Worm (Caenorhabditis elegans) whole organism, L3 larva: Measurements from ENCODE around the gene ZC21.6.

Source experiments
- R02D3.7 ChIP-seq: fragments of 150-350 bp; optimal IDR thresholded peaks from 2 replicates; lab custom pipeline; 2014; ENCODE audit warnings: missing biosample characterization, missing genetic modification characterization
- ZK546.5 ChIP-seq: sonication (generic microtip); optimal IDR thresholded peaks from 2 replicates; lab custom pipeline; 2017; ENCODE audit warnings: missing biosample characterization, missing genetic modification characterization
- ama-1 ChIP-seq: fragments of 150-350 bp; optimal IDR thresholded peaks from 2 replicates; lab custom pipeline; 2018
- ceh-28 ChIP-seq: fragments of 150-350 bp; optimal IDR thresholded peaks from 2 replicates; lab custom pipeline; 2014; ENCODE audit warnings: missing biosample characterization, missing genetic modification reagents, missing genetic modification characterization
- ceh-9 ChIP-seq: sonication (generic microtip); optimal IDR thresholded peaks from 2 replicates; lab custom pipeline; 2018; ENCODE audit warnings: missing biosample characterization, missing genetic modification characterization
- daf-12 ChIP-seq: fragments of 150-350 bp; optimal IDR thresholded peaks from 2 replicates; lab custom pipeline; 2014; ENCODE audit warnings: missing biosample characterization, missing genetic modification reagents, missing genetic modification characterization
- egl-27 ChIP-seq: sonication (generic microtip); optimal IDR thresholded peaks from 4 replicates; lab custom pipeline; 2017; ENCODE audit warnings: missing biosample characterization, missing genetic modification reagents, missing genetic modification characterization
- egl-5 ChIP-seq: fragments of 150-350 bp; optimal IDR thresholded peaks from 2 replicates; lab custom pipeline; 2017; ENCODE audit warnings: missing biosample characterization, missing genetic modification reagents, missing genetic modification characterization, inconsistent platforms
- elt-1 ChIP-seq: fragments of 150-350 bp; optimal IDR thresholded peaks from 2 replicates; lab custom pipeline; 2014; ENCODE audit warnings: missing biosample characterization, missing genetic modification characterization
- elt-2 ChIP-seq: sonication (generic microtip); optimal IDR thresholded peaks from 2 replicates; lab custom pipeline; 2016; ENCODE audit warnings: missing genetic modification reagents, mild to moderate bottlenecking, missing genetic modification characterization, missing compliant biosample characterization
- elt-3 ChIP-seq, 3 experiments: fragments of 150-350 bp in 1 of 3; sonication (generic microtip) in 2 of 3; optimal IDR thresholded peaks; 2 replicates in 2 of 3; 4 replicates in 1 of 3; lab custom pipeline; 2014 to 2017; ENCODE audit warnings: missing biosample characterization in 3 of 3, missing genetic modification characterization in 3 of 3
- eor-1 ChIP-seq, 2 experiments: fragments of 150-350 bp; optimal IDR thresholded peaks; 2 replicates each; lab custom pipeline; 2014 to 2018; ENCODE audit warnings: missing biosample characterization in 2 of 2, missing genetic modification characterization in 2 of 2
- fkh-10 ChIP-seq: sonication (generic microtip); optimal IDR thresholded peaks from 2 replicates; lab custom pipeline; 2017; ENCODE audit warnings: missing biosample characterization, missing genetic modification reagents, missing genetic modification characterization
- fkh-2 ChIP-seq: fragments of 150-350 bp; optimal IDR thresholded peaks from 2 replicates; lab custom pipeline; 2014; ENCODE audit warnings: missing biosample characterization, missing genetic modification reagents, missing genetic modification characterization
- hmg-11 ChIP-seq: sonication (generic microtip); optimal IDR thresholded peaks from 2 replicates; lab custom pipeline; 2016; ENCODE audit warnings: missing genetic modification characterization, missing compliant biosample characterization
- jun-1 ChIP-seq: fragments of 150-350 bp; optimal IDR thresholded peaks from 2 replicates; lab custom pipeline; 2014; ENCODE audit warnings: missing biosample characterization, missing genetic modification reagents, missing genetic modification characterization
- lin-15B ChIP-seq: fragments of 150-350 bp; optimal IDR thresholded peaks from 2 replicates; lab custom pipeline; 2014; ENCODE audit warnings: missing biosample characterization, missing genetic modification characterization
- lin-39 ChIP-seq: fragments of 150-350 bp; optimal IDR thresholded peaks from 2 replicates; lab custom pipeline; 2018; ENCODE audit warnings: missing biosample characterization, missing genetic modification reagents, missing genetic modification characterization
- lsy-12 ChIP-seq: sonication (generic microtip); optimal IDR thresholded peaks from 2 replicates; lab custom pipeline; 2016; ENCODE audit warnings: mild to moderate bottlenecking, missing genetic modification characterization, missing compliant biosample characterization
- mml-1 ChIP-seq: fragments of 150-350 bp; sonication (generic microtip); optimal IDR thresholded peaks from 3 replicates; lab custom pipeline; 2014; ENCODE audit warnings: missing biosample characterization, missing genetic modification characterization
- nfya-1 ChIP-seq: sonication (generic microtip); optimal IDR thresholded peaks from 2 replicates; lab custom pipeline; 2017; ENCODE audit warnings: missing genetic modification characterization, mild to moderate bottlenecking, missing compliant biosample characterization, antibody characterized with exemption, moderate library complexity; ENCODE audit not compliant: insufficient read depth
- nhr-11 ChIP-seq: fragments of 150-350 bp; optimal IDR thresholded peaks from 2 replicates; lab custom pipeline; 2014; ENCODE audit warnings: missing biosample characterization, missing genetic modification characterization
- nhr-12 ChIP-seq: fragments of 150-350 bp; optimal IDR thresholded peaks from 2 replicates; lab custom pipeline; 2014; ENCODE audit warnings: missing biosample characterization, missing genetic modification characterization
- nhr-25 ChIP-seq: sonication (generic microtip); optimal IDR thresholded peaks from 2 replicates; lab custom pipeline; 2017; ENCODE audit warnings: missing biosample characterization, missing genetic modification characterization
- nhr-76 ChIP-seq: fragments of 150-350 bp; sonication (generic microtip); optimal IDR thresholded peaks from 5 replicates; lab custom pipeline; 2014; ENCODE audit warnings: missing biosample characterization, missing genetic modification characterization
- pha-4 ChIP-seq: fragments of 150-350 bp; optimal IDR thresholded peaks from 2 replicates; lab custom pipeline; 2014; ENCODE audit warnings: missing biosample characterization, missing genetic modification reagents, missing genetic modification characterization
- pqm-1 ChIP-seq: fragments of 150-350 bp; optimal IDR thresholded peaks from 2 replicates; lab custom pipeline; 2017; ENCODE audit warnings: missing biosample characterization, missing genetic modification characterization, inconsistent platforms
- sea-2 ChIP-seq: fragments of 150-350 bp; sonication (generic microtip); optimal IDR thresholded peaks from 4 replicates; lab custom pipeline; 2014; ENCODE audit warnings: missing biosample characterization, missing genetic modification reagents, missing genetic modification characterization
- skn-1 ChIP-seq: fragments of 150-350 bp; optimal IDR thresholded peaks from 2 replicates; lab custom pipeline; 2014; ENCODE audit warnings: missing biosample characterization, missing genetic modification characterization
- snpc-4 ChIP-seq: fragments of 150-350 bp; optimal IDR thresholded peaks from 2 replicates; lab custom pipeline; 2014; ENCODE audit warnings: missing biosample characterization, missing genetic modification characterization
- tbx-2 ChIP-seq: sonication (generic microtip); optimal IDR thresholded peaks from 2 replicates; lab custom pipeline; 2016; ENCODE audit warnings: mild to moderate bottlenecking, missing genetic modification characterization, missing compliant biosample characterization
- unc-39 ChIP-seq: sonication (generic microtip); optimal IDR thresholded peaks from 4 replicates; lab custom pipeline; 2017; ENCODE audit warnings: missing biosample characterization, missing genetic modification characterization
- ztf-4 ChIP-seq: fragments of 150-350 bp; optimal IDR thresholded peaks from 2 replicates; lab custom pipeline; 2014; ENCODE audit warnings: missing biosample characterization, missing genetic modification characterization

Gene ZC21.6

ce11 chrIII:8552125-8552524, 6.7 kb upstream of the ZC21.6 start, which contains the start of gene C02D5.4:
C02D5.4 (plus strand) TSS chrIII:8552165.
- no peak for TF ChIP-seq lin-39 (tag; lab: Kevin White, UChicago)
- no peak for TF ChIP-seq tbx-2 (tag; lab: Kevin White, UChicago)
- TF ChIP-seq skn-1 (tag; lab: Kevin White, UChicago), result peak; percentile 99
- no peak for TF ChIP-seq daf-12 (tag; lab: Kevin White, UChicago)
- TF ChIP-seq pqm-1, result peak; percentile 52
- TF ChIP-seq elt-2 (tag; lab: Kevin White, UChicago), result peak; percentile 22
- TF ChIP-seq nfya-1 (tag; lab: Kevin White, UChicago), result peak; percentile 27
- peak; percentile 6 for TF ChIP-seq nhr-25 (tag; lab: Kevin White, UChicago)
- no peak for TF ChIP-seq unc-39
- peak; percentile 57 for TF ChIP-seq pha-4 (tag; lab: Kevin White, UChicago)

- TF ChIP-seq elt-3 (tag; optimal IDR thresholded peaks at IDR 0.05; lab: Kevin White, UChicago) (no peak), elt-1 (tag; lab: Kevin White, UChicago) (no peak)
- TF ChIP-seq, all 47 proteins: peak for 0
These were observed 6.3 kb upstream of the ZC21.6 start for ce11 chrIII:8551705-8552104.

ce11 chrIII:8535445-8535844, 10.0 kb downstream of the ZC21.6 start:
- TF ChIP-seq fkh-2 (tag; lab: Kevin White, UChicago), result no peak

ce11 chrIII:8534647-8535181, 10.7 kb downstream of the ZC21.6 start, which contains the start of gene trp-1:
trp-1 (plus strand) TSS chrIII:8535131.
- TF ChIP-seq pqm-1 (no peak), ZK546.5 (tag; lab: Kevin White, UChicago) (no peak), fkh-2 (tag; lab: Kevin White, UChicago) (no peak), sea-2 (GFP tag; lab: Kevin White, UChicago) (no peak), nhr-12 (tag; lab: Kevin White, UChicago) (no peak), jun-1 (tag; lab: Kevin White, UChicago) (no peak), ceh-28 (tag; lab: Kevin White, UChicago) (no peak), lin-39 (tag; lab: Kevin White, UChicago) (no peak), ceh-9 (tag; lab: Kevin White, UChicago) (no peak), hmg-11 (no peak), daf-12 (tag; lab: Kevin White, UChicago) (no peak), egl-5 (tag; lab: Kevin White, UChicago) (no peak), nhr-76 (tag; lab: Kevin White, UChicago) (no peak), R02D3.7 (tag; lab: Kevin White, UChicago) (no peak), mml-1 (tag; lab: Kevin White, UChicago) (no peak), ztf-4 (tag; lab: Kevin White, UChicago) (no peak)

- TF ChIP-seq fkh-10 (GFP tag; lab: Kevin White, UChicago) (peak; percentile 72), ztf-4 (tag; lab: Kevin White, UChicago) (no peak), unc-39 (no peak)
These were observed 11.5 kb downstream of the ZC21.6 start for ce11 chrIII:8533900-8534299.

ce11 chrIII:8529772-8530171, 15.6 kb downstream of the ZC21.6 start, which contains the start of gene ZC21.10:
ZC21.10 (plus strand) TSS chrIII:8530072.
- no peak for TF ChIP-seq tbx-2 (tag; lab: Kevin White, UChicago)
- no peak for TF ChIP-seq elt-3 (tag; optimal IDR thresholded peaks at IDR 0.05; lab: Kevin White, UChicago)
- no peak for TF ChIP-seq nhr-12 (tag; lab: Kevin White, UChicago)
- TF ChIP-seq lin-39 (tag; lab: Kevin White, UChicago), result no peak

- peak; percentile 25 for TF ChIP-seq hmg-11
- TF ChIP-seq fkh-2 (tag; lab: Kevin White, UChicago), result no peak
- no peak for TF ChIP-seq jun-1 (tag; lab: Kevin White, UChicago)
- TF ChIP-seq snpc-4 (tag; lab: Kevin White, UChicago), result peak; percentile 55
- peak; percentile 81 for TF ChIP-seq lin-15B (tag; lab: Kevin White, UChicago)
- TF ChIP-seq nfya-1 (tag; lab: Kevin White, UChicago), result peak; percentile 100
- TF ChIP-seq R02D3.7 (tag; lab: Kevin White, UChicago), result no peak
- no peak for TF ChIP-seq egl-27 (tag; lab: Kevin White, UChicago)
- TF ChIP-seq eor-1 (tag; optimal IDR thresholded peaks at IDR 0.05; lab: Kevin White, UChicago), result no peak
- TF ChIP-seq pqm-1, result no peak
- peak; percentile 55 for TF ChIP-seq lsy-12 (tag; lab: Kevin White, UChicago)
- TF ChIP-seq ceh-28 (tag; lab: Kevin White, UChicago), result peak; percentile 11
- no peak for TF ChIP-seq sea-2 (GFP tag; lab: Kevin White, UChicago)
- TF ChIP-seq ama-1 (lab: Kevin White, UChicago), result peak; percentile 42
- no peak for TF ChIP-seq nhr-11
- no peak for TF ChIP-seq elt-1 (tag; lab: Kevin White, UChicago)
- peak; percentile 10 for TF ChIP-seq elt-2 (tag; lab: Kevin White, UChicago)
- TF ChIP-seq nhr-25 (tag; lab: Kevin White, UChicago), result peak; percentile 47
- TF ChIP-seq, all 47 proteins: peak for 9
These were observed 16.4 kb downstream of the ZC21.6 start for ce11 chrIII:8529002-8529401.
